Fruit fly (Drosophila melanogaster): ENCODE data around the gene Dop1R2.

Gene Dop1R2

dm6 chr3R:29592139-29592814, 67.5 kb downstream of the Dop1R2 start:
- TF ChIP-seq CG33017 (tag; optimal IDR thresholded peaks at IDR 0.05), result no peak
- no peak for TF ChIP-seq CG14711 (tag; optimal IDR thresholded peaks at IDR 0.05)
- TF ChIP-seq bab1 (GFP tag; optimal IDR thresholded peaks at IDR 0.05), result no peak
- no peak for TF ChIP-seq kay (GFP tag; ENCODE audit: borderline replicate concordance)
- TF ChIP-seq pad (GFP tag; optimal IDR thresholded peaks at IDR 0.05), result no peak
- TF ChIP-seq cnc (optimal IDR thresholded peaks at IDR 0.05), result no peak
- no peak for TF ChIP-seq ovo (GFP tag; optimal IDR thresholded peaks at IDR 0.05)
- TF ChIP-seq CG12768 (GFP tag; optimal IDR thresholded peaks at IDR 0.05), result no peak
- TF ChIP-seq toe (GFP tag; optimal IDR thresholded peaks at IDR 0.05), result no peak
- no peak for TF ChIP-seq CG7101 (tag; optimal IDR thresholded peaks at IDR 0.05)
- TF ChIP-seq CG1620 (GFP tag; optimal IDR thresholded peaks at IDR 0.05), result no peak
- no peak for TF ChIP-seq Mnt (GFP tag; optimal IDR thresholded peaks at IDR 0.05)
- no peak for TF ChIP-seq Hr96 (GFP tag; optimal IDR thresholded peaks at IDR 0.05)

DNA sequence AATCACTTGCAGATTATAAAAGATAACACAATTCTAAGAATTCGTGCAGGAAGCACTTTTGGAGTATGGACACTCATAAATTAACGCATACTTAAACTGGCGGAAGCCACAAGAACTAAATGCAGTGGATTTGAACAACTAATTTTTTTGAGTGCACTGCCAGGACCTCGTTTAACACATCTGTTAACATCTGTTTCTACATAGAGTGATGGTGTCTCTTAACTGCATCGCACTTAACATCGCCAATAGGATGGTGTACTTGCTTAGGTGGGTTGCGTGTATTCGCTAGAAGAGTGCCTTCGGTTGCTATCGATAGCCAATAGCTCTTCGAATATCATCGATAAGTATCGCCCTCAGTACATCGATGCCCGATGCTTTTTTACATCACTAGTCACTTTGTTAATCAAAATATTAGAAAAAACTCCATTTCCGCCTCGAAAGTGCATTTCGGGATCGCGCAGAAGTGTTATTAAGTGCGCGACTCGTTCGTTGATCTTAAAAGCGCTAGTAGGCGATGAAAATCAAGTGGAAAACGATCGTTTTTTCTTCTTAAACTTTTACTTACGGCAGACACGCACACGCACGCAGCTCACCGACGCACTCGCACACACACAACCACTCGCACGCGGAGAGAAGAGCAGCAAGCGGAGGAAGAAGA, 68.2 kb downstream of the Dop1R2 start, which contains the start of gene alph:
TSS of gene alph (plus strand) at position 351 of the 658 bp plus-strand sequence.
- TF ChIP-seq CG12768 (GFP tag; optimal IDR thresholded peaks at IDR 0.05) (no peak), toe (GFP tag; optimal IDR thresholded peaks at IDR 0.05) (peak; percentile 20), Mnt (GFP tag; optimal IDR thresholded peaks at IDR 0.05) (peak; percentile 28), Hr96 (GFP tag; optimal IDR thresholded peaks at IDR 0.05) (peak; percentile 13), tj (GFP tag; optimal IDR thresholded peaks at IDR 0.05) (no peak)

- TF ChIP-seq Crg-1 (GFP tag; optimal IDR thresholded peaks at IDR 0.05) (no peak), CG11617 (GFP tag; optimal IDR thresholded peaks at IDR 0.05) (no peak), tj (GFP tag; optimal IDR thresholded peaks at IDR 0.05) (no peak), CG1620 (GFP tag; optimal IDR thresholded peaks at IDR 0.05) (no peak), ovo (GFP tag; optimal IDR thresholded peaks at IDR 0.05) (no peak), Hr96 (GFP tag; optimal IDR thresholded peaks at IDR 0.05) (no peak), bab1 (GFP tag; optimal IDR thresholded peaks at IDR 0.05) (no peak), CG7045 (GFP tag; optimal IDR thresholded peaks at IDR 0.05) (no peak), CG14711 (tag; optimal IDR thresholded peaks at IDR 0.05) (no peak), CG33017 (tag; optimal IDR thresholded peaks at IDR 0.05) (no peak), pad (GFP tag; optimal IDR thresholded peaks at IDR 0.05) (no peak), cic (GFP tag; optimal IDR thresholded peaks at IDR 0.05) (no peak), Mnt (GFP tag; optimal IDR thresholded peaks at IDR 0.05) (no peak)
Observed at dm6 chr3R:29590806-29591205, 69.0 kb downstream of the Dop1R2 start, which contains the start of gene CG31041. TSS of gene CG31041 (minus strand) at chr3R:29590906.

- TF ChIP-seq CG7101 (tag; optimal IDR thresholded peaks at IDR 0.05) (no peak), CG33017 (tag; optimal IDR thresholded peaks at IDR 0.05) (no peak)
Observed at dm6 chr3R:29589662-29590061, 70.1 kb downstream of the Dop1R2 start, which contains the start of gene CG11470. TSS of gene CG11470 (minus strand) at chr3R:29589762.

DNA sequence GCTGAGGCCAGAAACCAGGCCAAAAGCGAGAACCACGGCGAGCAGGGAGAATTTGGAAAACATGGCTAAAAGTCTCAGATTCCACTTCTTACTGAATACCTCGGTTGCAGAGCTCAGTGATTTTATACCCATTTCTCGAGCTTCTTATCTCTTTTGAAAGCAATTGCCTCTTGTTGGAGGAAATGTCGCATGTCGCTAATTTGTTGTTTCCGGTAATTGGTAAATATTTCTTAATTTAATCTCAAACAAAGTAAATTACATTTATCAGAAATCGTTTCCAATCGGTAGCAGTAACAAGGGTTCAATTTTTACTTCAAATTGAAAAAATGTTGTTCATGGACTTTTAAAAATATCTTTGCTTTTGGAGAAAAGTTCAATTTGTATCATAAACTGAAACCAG, 71.8 kb downstream of the Dop1R2 start, which contains the start of gene CG7567:
TSS of gene CG7567 (minus strand) at position 101 of the 400 bp plus-strand sequence.
- TF ChIP-seq CG12768 (GFP tag; optimal IDR thresholded peaks at IDR 0.05), result no peak
- TF ChIP-seq CG33017 (tag; optimal IDR thresholded peaks at IDR 0.05), result no peak
- TF ChIP-seq tj (GFP tag; optimal IDR thresholded peaks at IDR 0.05), result no peak
- no peak for TF ChIP-seq CG14711 (tag; optimal IDR thresholded peaks at IDR 0.05)
- TF ChIP-seq Crg-1 (GFP tag; optimal IDR thresholded peaks at IDR 0.05), result no peak
- TF ChIP-seq CG1620 (GFP tag; optimal IDR thresholded peaks at IDR 0.05), result no peak
- no peak for TF ChIP-seq ovo (GFP tag; optimal IDR thresholded peaks at IDR 0.05)
- no peak for TF ChIP-seq cnc (optimal IDR thresholded peaks at IDR 0.05)
- TF ChIP-seq pad (GFP tag; optimal IDR thresholded peaks at IDR 0.05), result no peak
- no peak for TF ChIP-seq Clk (GFP tag; optimal IDR thresholded peaks at IDR 0.05)
- TF ChIP-seq Mnt (GFP tag; optimal IDR thresholded peaks at IDR 0.05), result no peak
- TF ChIP-seq kay (GFP tag; ENCODE audit: borderline replicate concordance), result no peak
- TF ChIP-seq CG7045 (GFP tag; optimal IDR thresholded peaks at IDR 0.05), result no peak
- TF ChIP-seq CG5204 (GFP tag; optimal IDR thresholded peaks at IDR 0.05), result no peak
- TF ChIP-seq CG11617 (GFP tag; optimal IDR thresholded peaks at IDR 0.05), result no peak
- no peak for TF ChIP-seq bab1 (GFP tag; optimal IDR thresholded peaks at IDR 0.05)
- TF ChIP-seq cic (GFP tag; optimal IDR thresholded peaks at IDR 0.05), result no peak
- TF ChIP-seq toe (GFP tag; optimal IDR thresholded peaks at IDR 0.05), result no peak
- no peak for TF ChIP-seq CG7101 (tag; optimal IDR thresholded peaks at IDR 0.05)

dm6 chr3R:29586743-29587142, 73.0 kb downstream of the Dop1R2 start:
- TF ChIP-seq bab1 (GFP tag; optimal IDR thresholded peaks at IDR 0.05), result no peak
- TF ChIP-seq Mnt (GFP tag; optimal IDR thresholded peaks at IDR 0.05), result no peak
- no peak for TF ChIP-seq ovo (GFP tag; optimal IDR thresholded peaks at IDR 0.05)
- no peak for TF ChIP-seq kay (GFP tag; ENCODE audit: borderline replicate concordance)
- no peak for TF ChIP-seq CG11617 (GFP tag; optimal IDR thresholded peaks at IDR 0.05)
- TF ChIP-seq CG5204 (GFP tag; optimal IDR thresholded peaks at IDR 0.05), result no peak
- TF ChIP-seq Hr96 (GFP tag; optimal IDR thresholded peaks at IDR 0.05), result no peak
- no peak for TF ChIP-seq toe (GFP tag; optimal IDR thresholded peaks at IDR 0.05)
- TF ChIP-seq CG1620 (GFP tag; optimal IDR thresholded peaks at IDR 0.05), result no peak
- TF ChIP-seq cic (GFP tag; optimal IDR thresholded peaks at IDR 0.05), result no peak

Data from whole organism, adult.